Fruit fly (Drosophila melanogaster): Measurements from ENCODE around the gene Ravus.

DNA sequence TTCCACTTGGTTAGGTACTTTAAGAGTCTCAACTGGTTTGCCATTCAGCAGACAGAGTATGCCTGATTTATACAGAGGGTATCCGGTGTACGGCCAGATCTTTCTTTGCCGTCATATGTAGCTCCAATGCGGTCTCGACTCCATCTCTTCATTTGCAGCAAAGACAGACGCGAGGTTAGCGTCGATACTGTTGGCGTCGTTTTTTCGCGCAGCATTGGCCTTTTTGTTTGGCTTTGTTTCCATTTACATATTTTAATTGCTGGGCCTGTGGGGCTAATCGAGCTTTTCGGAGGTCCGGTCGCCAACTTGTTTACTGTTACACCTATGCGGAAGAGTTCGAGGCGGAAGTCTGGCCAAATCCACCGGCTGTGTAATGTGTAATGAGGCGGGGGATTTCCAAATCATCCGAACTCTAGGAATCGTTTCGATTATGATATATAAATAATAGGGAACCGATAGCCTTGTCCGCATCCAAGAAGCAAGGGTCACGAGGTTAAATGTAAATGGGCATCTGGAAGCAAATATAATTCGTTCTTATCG, 10.5 kb upstream of the Ravus start:
- TF ChIP-seq gl (tag; optimal IDR thresholded peaks at IDR 0.05) (no peak), CG13204 (GFP tag; optimal IDR thresholded peaks at IDR 0.05) (no peak), Ets98B (GFP tag; IDR thresholded peaks at IDR 0.05) (peak; percentile 13; the same call in 1 of the 2 replicates), CG17806 (tag; optimal IDR thresholded peaks at IDR 0.05) (no peak), CG8301 (tag; optimal IDR thresholded peaks at IDR 0.05) (no peak), CG10348 (GFP tag; IDR thresholded peaks at IDR 0.05) (no peak), Pif1B (GFP tag; optimal IDR thresholded peaks at IDR 0.05) (no peak), Pif1A (GFP tag; optimal IDR thresholded peaks at IDR 0.05) (no peak), CG9948 (tag; optimal IDR thresholded peaks at IDR 0.05) (no peak), rn (GFP tag; IDR thresholded peaks at IDR 0.05) (no peak), fd96Ca (GFP tag; IDR thresholded peaks at IDR 0.05) (no peak), CG14655 (GFP tag; optimal IDR thresholded peaks at IDR 0.05) (no peak), CG15710 (tag; optimal IDR thresholded peaks at IDR 0.05) (no peak)
